Worm (Caenorhabditis elegans): ENCODE results near the gene F32D8.7.

The F32D8.7 gene

ce11 chrV:10873190-10873589 is 25.0 kb upstream of the F32D8.7 start:
- TF ChIP-seq W03F9.2 (tag; optimal IDR thresholded peaks at IDR 0.05), result no peak
- TF ChIP-seq him-1 (tag; optimal IDR thresholded peaks at IDR 0.05), result no peak
- no peak for TF ChIP-seq dao-5 (tag; optimal IDR thresholded peaks at IDR 0.05)

- TF ChIP-seq W03F9.2 (tag; optimal IDR thresholded peaks at IDR 0.05), result no peak
- no peak for TF ChIP-seq him-1 (tag; optimal IDR thresholded peaks at IDR 0.05)
- no peak for TF ChIP-seq dao-5 (tag; optimal IDR thresholded peaks at IDR 0.05)
Observed at ce11 chrV:10874938-10875599, 23.2 kb upstream of the F32D8.7 start.

- TF ChIP-seq him-1 (tag; optimal IDR thresholded peaks at IDR 0.05) (no peak), dao-5 (tag; optimal IDR thresholded peaks at IDR 0.05) (no peak), W03F9.2 (tag; optimal IDR thresholded peaks at IDR 0.05) (no peak)
Observed at ce11 chrV:10876512-10876911, 21.7 kb upstream of the F32D8.7 start.

ce11 chrV:10877808-10878600 is 20.2 kb upstream of the F32D8.7 start:
- no peak for TF ChIP-seq W03F9.2 (tag; optimal IDR thresholded peaks at IDR 0.05)
- no peak for TF ChIP-seq dao-5 (tag; optimal IDR thresholded peaks at IDR 0.05)
- no peak for TF ChIP-seq him-1 (tag; optimal IDR thresholded peaks at IDR 0.05)

ce11 chrV:10880138-10880882 is 17.9 kb upstream of the F32D8.7 start, which contains the start of gene F32D8.1:
Gene F32D8.1, plus strand, starts transcription at chrV:10880832.
- TF ChIP-seq W03F9.2 (tag; optimal IDR thresholded peaks at IDR 0.05) (no peak), dao-5 (tag; optimal IDR thresholded peaks at IDR 0.05) (no peak), him-1 (tag; optimal IDR thresholded peaks at IDR 0.05) (no peak)

ce11 chrV:10883478-10883877 is 14.8 kb upstream of the F32D8.7 start, which contains the start of gene F32D8.2:
Gene F32D8.2, plus strand, starts transcription at chrV:10883778.
- TF ChIP-seq him-1 (tag; optimal IDR thresholded peaks at IDR 0.05) (no peak), W03F9.2 (tag; optimal IDR thresholded peaks at IDR 0.05) (no peak), dao-5 (tag; optimal IDR thresholded peaks at IDR 0.05) (no peak)

- TF ChIP-seq dao-5 (tag; optimal IDR thresholded peaks at IDR 0.05), result no peak
- TF ChIP-seq W03F9.2 (tag; optimal IDR thresholded peaks at IDR 0.05), result no peak
- no peak for TF ChIP-seq him-1 (tag; optimal IDR thresholded peaks at IDR 0.05)
Observed at ce11 chrV:10886405-10886887, 11.8 kb upstream of the F32D8.7 start, which contains the start of gene F32D8.3. Gene F32D8.3, plus strand, starts transcription at chrV:10886837.

ce11 chrV:10887564-10887963 is 10.7 kb upstream of the F32D8.7 start:
- no peak for TF ChIP-seq W03F9.2 (tag; optimal IDR thresholded peaks at IDR 0.05)
- no peak for TF ChIP-seq dao-5 (tag; optimal IDR thresholded peaks at IDR 0.05)
- TF ChIP-seq him-1 (tag; optimal IDR thresholded peaks at IDR 0.05), result no peak

- TF ChIP-seq dao-5 (tag; optimal IDR thresholded peaks at IDR 0.05) (no peak), W03F9.2 (tag; optimal IDR thresholded peaks at IDR 0.05) (no peak), him-1 (tag; optimal IDR thresholded peaks at IDR 0.05) (no peak)
Observed at ce11 chrV:10888153-10888552, 10.1 kb upstream of the F32D8.7 start.

- TF ChIP-seq W03F9.2 (tag; optimal IDR thresholded peaks at IDR 0.05) (no peak), him-1 (tag; optimal IDR thresholded peaks at IDR 0.05) (no peak), dao-5 (tag; optimal IDR thresholded peaks at IDR 0.05) (no peak)
Observed at ce11 chrV:10889036-10889435, 9.2 kb upstream of the F32D8.7 start, which contains the start of gene F32D8.11. Gene F32D8.11, minus strand, starts transcription at chrV:10889136.

- TF ChIP-seq dao-5 (tag; optimal IDR thresholded peaks at IDR 0.05) (no peak), him-1 (tag; optimal IDR thresholded peaks at IDR 0.05) (no peak)
Observed at ce11 chrV:10889774-10890173, 8.5 kb upstream of the F32D8.7 start.

ce11 chrV:10890980-10891379 is 7.3 kb upstream of the F32D8.7 start, which contains the start of gene F32D8.12:
Gene F32D8.12, minus strand, starts transcription at chrV:10891027.
- no peak for TF ChIP-seq W03F9.2 (tag; optimal IDR thresholded peaks at IDR 0.05)
- no peak for TF ChIP-seq dao-5 (tag; optimal IDR thresholded peaks at IDR 0.05)
- no peak for TF ChIP-seq him-1 (tag; optimal IDR thresholded peaks at IDR 0.05)

ce11 chrV:10893510-10894128 is 4.6 kb upstream of the F32D8.7 start, which contains the start of gene F32D8.4:
Gene F32D8.4, minus strand, starts transcription at chrV:10893560.
- TF ChIP-seq him-1 (tag; optimal IDR thresholded peaks at IDR 0.05) (no peak), dao-5 (tag; optimal IDR thresholded peaks at IDR 0.05) (no peak), W03F9.2 (tag; optimal IDR thresholded peaks at IDR 0.05) (no peak)

All from whole organism, L4/young adult.